Worm (Caenorhabditis elegans): ENCODE results near the gene T15B7.15.

T15B7.15 gene

DNA sequence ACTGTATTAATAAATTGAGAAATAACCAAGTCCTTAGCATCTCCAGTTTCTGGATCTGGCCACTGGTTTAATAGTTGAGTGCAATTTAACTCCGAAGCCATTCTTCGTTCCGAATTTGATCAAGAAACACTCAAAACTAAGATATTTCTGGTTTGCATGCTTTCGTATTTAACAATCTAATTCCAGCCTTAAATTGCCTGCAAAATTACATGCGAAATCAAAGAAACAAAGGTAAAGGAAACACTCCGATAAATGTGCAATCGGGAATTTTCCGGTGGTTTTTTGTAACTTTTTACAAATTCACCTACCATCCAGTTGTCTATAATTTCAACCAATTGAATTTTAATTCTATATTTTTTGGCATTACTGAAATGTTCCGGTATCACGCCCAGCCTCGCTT is 36.6 kb downstream of the T15B7.15 start, which contains the start of gene dmsr-10:
TSS of gene dmsr-10 (minus strand) at position 101 of the 400 bp plus-strand sequence.
- TF ChIP-seq sox-2 (GFP tag; IDR thresholded peaks at IDR 0.05): no peak
- no peak for TF ChIP-seq mec-3 (tag; optimal IDR thresholded peaks at IDR 0.05; ENCODE audit: borderline replicate concordance)
- no peak for TF ChIP-seq nfya-1 (tag; optimal IDR thresholded peaks at IDR 0.05)
- no peak for TF ChIP-seq ceh-18 (tag; optimal IDR thresholded peaks at IDR 0.05)
- no peak for TF ChIP-seq lim-6 (tag; optimal IDR thresholded peaks at IDR 0.05)
- no peak for TF ChIP-seq madf-2 (tag; optimal IDR thresholded peaks at IDR 0.05)
- TF ChIP-seq fax-1 (tag; optimal IDR thresholded peaks at IDR 0.05): no peak
- TF ChIP-seq hlh-15 (tag; optimal IDR thresholded peaks at IDR 0.05): no peak
- TF ChIP-seq ceh-24 (tag; optimal IDR thresholded peaks at IDR 0.05): no peak
- TF ChIP-seq K02D7.2 (tag; optimal IDR thresholded peaks at IDR 0.05): no peak
- TF ChIP-seq nhr-11 (tag; optimal IDR thresholded peaks at IDR 0.05): no peak
- TF ChIP-seq tbx-2 (tag; optimal IDR thresholded peaks at IDR 0.05): no peak

DNA sequence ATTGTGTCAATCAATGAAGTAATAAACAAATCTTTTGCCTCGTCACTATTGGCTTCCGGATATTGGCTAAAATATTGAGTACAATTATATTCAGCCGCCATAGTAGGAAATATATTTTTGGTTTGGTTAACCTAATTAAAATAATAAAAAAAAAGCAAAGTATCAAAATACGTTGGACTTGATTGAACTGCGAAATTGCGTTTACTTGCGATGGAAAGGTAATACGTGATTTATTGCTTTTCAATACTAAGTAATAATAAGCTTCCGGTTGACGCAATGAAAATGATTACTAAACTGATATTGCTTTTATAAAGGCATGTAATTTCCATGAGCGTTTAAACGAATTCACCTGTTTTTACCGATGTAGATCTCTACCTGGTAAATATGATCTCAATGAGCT is 38.9 kb downstream of the T15B7.15 start, which contains the start of gene dmsr-9:
TSS of gene dmsr-9 (minus strand) at position 101 of the 400 bp plus-strand sequence.
- TF ChIP-seq nhr-232 (tag; optimal IDR thresholded peaks at IDR 0.05) (no peak), mec-3 (tag; optimal IDR thresholded peaks at IDR 0.05; ENCODE audit: borderline replicate concordance) (no peak), F13H6.1 (tag; optimal IDR thresholded peaks at IDR 0.05) (no peak)

DNA sequence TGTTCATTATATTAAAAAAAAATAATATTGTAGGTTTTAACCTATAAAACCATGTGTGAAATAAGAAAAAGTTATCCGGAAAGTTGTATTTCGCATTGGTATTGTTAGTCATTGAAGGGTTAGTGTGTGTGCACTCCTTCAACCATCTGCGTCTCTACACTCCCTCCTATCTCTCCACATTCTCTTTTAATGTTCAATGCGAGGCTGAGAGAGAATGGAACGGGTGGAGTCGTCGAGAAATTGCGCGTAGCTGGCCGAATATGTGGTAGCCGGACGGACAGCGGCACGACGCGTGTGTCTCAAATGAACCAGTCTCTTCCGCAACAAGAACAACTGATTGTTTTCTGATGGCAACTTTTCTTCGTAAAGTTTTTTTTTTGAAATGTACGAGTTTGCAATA is 41.6 kb downstream of the T15B7.15 start:
- TF ChIP-seq ceh-19 (GFP tag; optimal IDR thresholded peaks at IDR 0.05): peak; percentile 12
- TF ChIP-seq C38D4.7 (GFP tag; optimal IDR thresholded peaks at IDR 0.05): no peak
- peak; percentile 28 for TF ChIP-seq pha-2 (tag; optimal IDR thresholded peaks at IDR 0.05)
- TF ChIP-seq che-1 (tag; optimal IDR thresholded peaks at IDR 0.05): no peak
- no peak for TF ChIP-seq pqm-1 (tag; optimal IDR thresholded peaks at IDR 0.05)
- TF ChIP-seq eyg-1 (tag; optimal IDR thresholded peaks at IDR 0.05): no peak
- no peak for TF ChIP-seq odd-2 (tag; optimal IDR thresholded peaks at IDR 0.05)
- peak; percentile 52 for TF ChIP-seq ceh-31 (tag; optimal IDR thresholded peaks at IDR 0.05)
- peak; percentile 22 for TF ChIP-seq nfya-1 (tag; optimal IDR thresholded peaks at IDR 0.05)

DNA sequence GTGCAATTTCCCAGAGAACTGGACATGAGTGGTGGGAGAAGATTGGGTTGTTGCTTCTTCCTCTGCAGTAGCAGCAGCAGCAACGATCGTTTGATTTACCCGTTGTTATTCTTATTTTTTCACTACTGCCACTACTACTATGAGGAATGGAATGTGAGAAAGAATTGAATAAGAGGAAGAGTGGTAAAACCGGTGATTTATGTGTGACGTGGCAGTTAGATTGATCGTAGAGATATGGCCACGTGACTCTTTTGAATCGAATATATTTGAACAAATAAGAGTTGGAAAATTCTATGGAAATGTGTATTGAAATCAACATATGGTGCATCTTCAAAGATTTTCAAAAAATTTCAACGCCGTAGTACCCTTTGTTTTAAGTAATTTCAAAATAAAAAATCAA is 42.2 kb downstream of the T15B7.15 start:
- no peak for TF ChIP-seq ceh-24 (tag; optimal IDR thresholded peaks at IDR 0.05)
- no peak for TF ChIP-seq ceh-19 (GFP tag; optimal IDR thresholded peaks at IDR 0.05)
- TF ChIP-seq mec-3 (tag; optimal IDR thresholded peaks at IDR 0.05; ENCODE audit: borderline replicate concordance): no peak
- no peak for TF ChIP-seq ceh-34 (tag; optimal IDR thresholded peaks at IDR 0.05)
- TF ChIP-seq unc-55 (GFP tag; optimal IDR thresholded peaks at IDR 0.05): no peak
- no peak for TF ChIP-seq sdc-2 (tag; optimal IDR thresholded peaks at IDR 0.05)
- TF ChIP-seq ceh-45 (GFP tag; IDR thresholded peaks at IDR 0.05): no peak
- TF ChIP-seq C38D4.7 (GFP tag; optimal IDR thresholded peaks at IDR 0.05): no peak
- no peak for TF ChIP-seq fax-1 (tag; optimal IDR thresholded peaks at IDR 0.05)
- no peak for TF ChIP-seq unc-3 (GFP tag; conservative IDR thresholded peaks at IDR 0.05)
- no peak for TF ChIP-seq unc-3 (tag; optimal IDR thresholded peaks at IDR 0.05)
- TF ChIP-seq sox-2 (GFP tag; IDR thresholded peaks at IDR 0.05): no peak
- TF ChIP-seq hlh-8 (tag; optimal IDR thresholded peaks at IDR 0.05): no peak
- TF ChIP-seq C08G9.2 (tag; optimal IDR thresholded peaks at IDR 0.05): no peak
- no peak for TF ChIP-seq Y22D7AL.16 (tag; optimal IDR thresholded peaks at IDR 0.05)
- no peak for TF ChIP-seq ceh-6 (GFP tag; optimal IDR thresholded peaks at IDR 0.05)
- TF ChIP-seq fkh-6 (tag; optimal IDR thresholded peaks at IDR 0.05): no peak
- TF ChIP-seq sox-4 (tag; optimal IDR thresholded peaks at IDR 0.05): no peak
- TF ChIP-seq pag-3 (tag; optimal IDR thresholded peaks at IDR 0.05; ENCODE audit: borderline replicate concordance): no peak
- no peak for TF ChIP-seq K09A11.1 (tag; optimal IDR thresholded peaks at IDR 0.05; ENCODE audit: insufficient read depth)
- TF ChIP-seq pqm-1 (tag; optimal IDR thresholded peaks at IDR 0.05): no peak

Data from whole organism, late embryonic.